Fruit fly (Drosophila melanogaster): ENCODE measurements around the gene CG32687.

CG32687 gene

DNA sequence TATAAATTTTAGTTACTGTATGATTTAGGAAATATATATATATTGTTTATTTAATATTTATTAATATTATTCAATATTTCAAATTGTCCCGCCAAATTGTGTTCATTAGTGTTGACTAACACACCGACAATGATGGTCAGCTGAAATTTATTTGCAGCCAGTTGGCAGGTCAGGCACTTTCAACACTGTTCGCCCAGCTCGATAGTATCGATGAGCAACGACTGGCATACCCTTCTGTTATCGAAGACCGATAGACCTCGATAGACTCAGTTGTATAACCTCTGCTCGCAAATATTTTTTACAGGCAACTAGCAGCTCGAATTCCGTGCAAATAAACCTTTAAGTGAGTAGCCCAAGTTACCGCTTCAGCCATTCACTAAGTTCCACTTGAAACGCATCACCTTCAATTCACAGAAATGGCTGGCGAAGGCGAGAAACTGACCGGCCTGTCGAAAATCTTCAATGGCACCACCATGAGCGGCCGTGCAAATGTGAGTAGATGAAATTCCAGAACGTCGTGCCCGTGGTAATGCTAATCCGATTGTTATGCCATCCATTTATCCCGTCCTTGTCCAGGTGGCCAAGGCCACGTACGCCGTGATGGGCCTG lies 26.4 kb downstream of the CG32687 start, which contains the start of gene Neb-cGP:
Gene Neb-cGP (plus strand): TSS at position 231 of the 609 bp plus-strand sequence.
- TF ChIP-seq fkh (GFP tag; optimal IDR thresholded peaks at IDR 0.05): no peak
- no peak for TF ChIP-seq fd85E (GFP tag; optimal IDR thresholded peaks at IDR 0.05)
- no peak for TF ChIP-seq dac (GFP tag; optimal IDR thresholded peaks at IDR 0.05)
- TF ChIP-seq CG1621 (tag; optimal IDR thresholded peaks at IDR 0.05): no peak
- TF ChIP-seq Sox14 (GFP tag; optimal IDR thresholded peaks at IDR 0.05): peak; percentile 22
- no peak for TF ChIP-seq spab (GFP tag; optimal IDR thresholded peaks at IDR 0.05)
- TF ChIP-seq CG6854 (GFP tag; optimal IDR thresholded peaks at IDR 0.05): no peak
- no peak for TF ChIP-seq Hr38 (GFP tag; optimal IDR thresholded peaks at IDR 0.05)
- peak in 1 of 2 experiments; percentile 5 for TF ChIP-seq ss (GFP tag; optimal IDR thresholded peaks at IDR 0.05)
- peak; percentile 9 for TF ChIP-seq pdm3 (GFP tag; optimal IDR thresholded peaks at IDR 0.05)
- TF ChIP-seq Lpt (GFP tag; optimal IDR thresholded peaks at IDR 0.05): no peak
- TF ChIP-seq net (GFP tag; optimal IDR thresholded peaks at IDR 0.05): peak; percentile 21
- no peak for TF ChIP-seq CG11762 (GFP tag; optimal IDR thresholded peaks at IDR 0.05; ENCODE audit: insufficient read depth)
- peak; percentile 54 for TF ChIP-seq cyc (GFP tag; optimal IDR thresholded peaks at IDR 0.05)
- peak; percentile 37 for TF ChIP-seq CG10631 (GFP tag; optimal IDR thresholded peaks at IDR 0.05)
- TF ChIP-seq CG8119 (GFP tag; IDR thresholded peaks at IDR 0.05): no peak
- no peak for TF ChIP-seq CG32006 (GFP tag; optimal IDR thresholded peaks at IDR 0.05)
- no peak for TF ChIP-seq svp (GFP tag)
- peak; percentile 40 for TF ChIP-seq OdsH (GFP tag; optimal IDR thresholded peaks at IDR 0.05)
- no peak for TF ChIP-seq CG6163 (GFP tag; IDR thresholded peaks at IDR 0.05)
- TF ChIP-seq dsx (GFP tag; optimal IDR thresholded peaks at IDR 0.05; ENCODE audit: poor library complexity, severe bottlenecking): no peak
- TF ChIP-seq CG15336 (GFP tag; IDR thresholded peaks at IDR 0.05): no peak
- TF ChIP-seq topi (GFP tag; optimal IDR thresholded peaks at IDR 0.05): peak; percentile 55
- TF ChIP-seq acj6 (GFP tag; optimal IDR thresholded peaks at IDR 0.05): peak; percentile 29
- TF ChIP-seq CG9139 (GFP tag; optimal IDR thresholded peaks at IDR 0.05): no peak
- peak; percentile 18 for TF ChIP-seq Sox102F (GFP tag; optimal IDR thresholded peaks at IDR 0.05)
- no peak for TF ChIP-seq vri (GFP tag; optimal IDR thresholded peaks at IDR 0.05)
- peak; percentile 44 for TF ChIP-seq CG7368 (GFP tag; optimal IDR thresholded peaks at IDR 0.05)
- no peak for TF ChIP-seq CG8319 (GFP tag; optimal IDR thresholded peaks at IDR 0.05)
- peak; percentile 71 for TF ChIP-seq Eip78C (GFP tag)
- TF ChIP-seq Eip93F (GFP tag; optimal IDR thresholded peaks at IDR 0.05): no peak
- no peak for TF ChIP-seq CG16779 (tag; optimal IDR thresholded peaks at IDR 0.05)
- no peak for TF ChIP-seq CG8632 (GFP tag; optimal IDR thresholded peaks at IDR 0.05)
- TF ChIP-seq CG11294 (GFP tag; IDR thresholded peaks at IDR 0.05): no peak
- TF ChIP-seq achi (GFP tag; optimal IDR thresholded peaks at IDR 0.05): peak; percentile 11
- TF ChIP-seq CG34406 (GFP tag; optimal IDR thresholded peaks at IDR 0.05): no peak
- peak; percentile 48 for TF ChIP-seq CG3919 (GFP tag; optimal IDR thresholded peaks at IDR 0.05)
- TF ChIP-seq Blimp-1 (GFP tag; optimal IDR thresholded peaks at IDR 0.05): no peak
- TF ChIP-seq CG4318 (GFP tag; optimal IDR thresholded peaks at IDR 0.05): no peak
- peak; percentile 23 for TF ChIP-seq CG3032 (tag; optimal IDR thresholded peaks at IDR 0.05)
- TF ChIP-seq Ets96B (tag; optimal IDR thresholded peaks at IDR 0.05): no peak
- no peak for TF ChIP-seq CG6276 (GFP tag; optimal IDR thresholded peaks at IDR 0.05)
- no peak for TF ChIP-seq eg (GFP tag; IDR thresholded peaks at IDR 0.05)
- peak; percentile 9 for TF ChIP-seq CG11902 (GFP tag; optimal IDR thresholded peaks at IDR 0.05)
- peak; percentile 35 for TF ChIP-seq Ets21C (GFP tag; optimal IDR thresholded peaks at IDR 0.05)
- no peak for TF ChIP-seq fd59A (GFP tag; optimal IDR thresholded peaks at IDR 0.05)
- peak; percentile 24 for TF ChIP-seq Met (GFP tag; optimal IDR thresholded peaks at IDR 0.05)
- peak; percentile 39 for TF ChIP-seq CG31627 (GFP tag; optimal IDR thresholded peaks at IDR 0.05)
- peak; percentile 59 for TF ChIP-seq esn (GFP tag; optimal IDR thresholded peaks at IDR 0.05)
- TF ChIP-seq CG6808 (GFP tag; optimal IDR thresholded peaks at IDR 0.05): no peak
- peak; percentile 35 for TF ChIP-seq Eip75B (GFP tag; optimal IDR thresholded peaks at IDR 0.05)
- TF ChIP-seq Hr39 (GFP tag; optimal IDR thresholded peaks at IDR 0.05): peak; percentile 36

Data from whole organism, prepupa.